Worm (Caenorhabditis elegans) whole organism, L4/young adult: Measurements from ENCODE around the gene cat-1.

Experiments
- dao-5 ChIP-seq: sonication (generic microtip); optimal IDR thresholded peaks from 2 replicates; lab custom pipeline; 2016; ENCODE audit warnings: missing genotype, missing genetic modification characterization, moderate library complexity, missing compliant biosample characterization
- him-1 ChIP-seq: sonication (generic microtip); optimal IDR thresholded peaks from 2 replicates; lab custom pipeline; 2016; ENCODE audit warnings: missing genotype, missing genetic modification reagents, missing genetic modification characterization, missing compliant biosample characterization

DNA sequence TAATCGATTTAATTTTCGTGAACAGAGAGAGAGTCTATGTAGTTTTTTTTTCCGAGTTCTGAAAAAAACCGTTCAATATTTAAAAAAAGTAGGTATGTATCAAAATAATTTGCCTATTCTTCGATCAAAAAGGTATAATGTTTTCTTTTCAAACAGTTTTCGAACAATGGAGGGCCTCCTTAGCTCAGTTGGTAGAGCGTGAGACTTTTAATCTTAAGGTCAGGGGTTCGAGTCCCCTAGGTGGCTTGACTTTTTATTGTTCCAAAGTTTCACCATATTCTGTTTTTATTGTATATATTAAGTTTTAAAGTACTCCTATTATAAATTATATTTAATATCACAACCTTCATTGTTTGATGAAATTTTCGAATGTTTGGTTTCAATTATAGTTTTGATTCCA, 2.9 kb upstream of the cat-1 start:
- TF ChIP-seq him-1 (tag; lab: Kevin White, UChicago), result no peak
- TF ChIP-seq dao-5 (tag; lab: Kevin White, UChicago), result no peak
